Worm (Caenorhabditis elegans) whole organism, L2 larva: ENCODE results near the gene F26C11.3.

Experiments
- ceh-16 ChIP-seq: fragments of 150-350 bp; optimal IDR thresholded peaks from 2 replicates; lab custom pipeline; 2014; ENCODE audit warnings: missing biosample characterization, missing genetic modification characterization
- mdl-1 ChIP-seq, 2 experiments: fragments of 150-350 bp in 1 of 2; sonication (generic microtip) in 1 of 2; optimal IDR thresholded peaks; 2 replicates each; lab custom pipeline; 2017; ENCODE audit warnings: missing biosample characterization in 2 of 2, missing genetic modification characterization in 2 of 2
- nhr-10 ChIP-seq: sonication (generic microtip); optimal IDR thresholded peaks from 2 replicates; lab custom pipeline; 2017; ENCODE audit warnings: missing biosample characterization, missing genetic modification characterization
- nhr-23 ChIP-seq: fragments of 150-350 bp; optimal IDR thresholded peaks from 2 replicates; lab custom pipeline; 2014; ENCODE audit warnings: missing biosample characterization, missing genetic modification reagents, missing genetic modification characterization
- nhr-25 ChIP-seq: fragments of 150-350 bp; sonication (generic microtip); optimal IDR thresholded peaks from 3 replicates; lab custom pipeline; 2014; ENCODE audit warnings: missing biosample characterization, missing genetic modification characterization
- sma-9 ChIP-seq, 2 experiments: fragments of 150-350 bp in 1 of 2; sonication (generic microtip) in 1 of 2; optimal IDR thresholded peaks; 2 replicates each; lab custom pipeline; 2014 to 2016; ENCODE audit warnings: missing genetic modification characterization in 2 of 2, mild to moderate bottlenecking in 1 of 2, missing biosample characterization in 1 of 2, missing compliant biosample characterization in 1 of 2, missing genetic modification reagents in 1 of 2, moderate library complexity in 1 of 2

- no peak for TF ChIP-seq mdl-1 (tag; optimal IDR thresholded peaks at IDR 0.05; lab: Kevin White, UChicago)
- TF ChIP-seq nhr-25 (tag; lab: Kevin White, UChicago), result no peak
- no peak for TF ChIP-seq sma-9 (GFP tag; optimal IDR thresholded peaks at IDR 0.05; lab: Kevin White, UChicago)
- TF ChIP-seq sma-9 (tag; optimal IDR thresholded peaks at IDR 0.05; lab: Kevin White, UChicago), result no peak
- no peak for TF ChIP-seq nhr-23 (tag; lab: Kevin White, UChicago)
- TF ChIP-seq ceh-16 (tag; lab: Kevin White, UChicago), result no peak
- TF ChIP-seq nhr-10 (tag; lab: Kevin White, UChicago), result no peak
These were observed 16.6 kb upstream of the F26C11.3 start, which contains the start of gene pho-11 for ce11 chrII:9931476-9931875.
